Fruit fly (Drosophila melanogaster): ENCODE measurements around the gene Rala.
A peak's percentile ranks its signal among the peaks of the same experiment; 100 is the strongest.

Rala gene

dm6 chrX:3681729-3682482 is 37.5 kb downstream of the Rala start (continued):
- TF ChIP-seq tap (tag; optimal IDR thresholded peaks at IDR 0.05) (peak; percentile 13), Rx (GFP tag; IDR thresholded peaks at IDR 0.05) (no peak), ttk (GFP tag; IDR thresholded peaks at IDR 0.05) (peak; percentile 35; the same call in 1 of the 2 replicates), CG11504 (tag; optimal IDR thresholded peaks at IDR 0.05) (peak; percentile 46), lola (GFP tag; optimal IDR thresholded peaks at IDR 0.05) (peak in 1 of 3 experiments; percentile 14), Hr51 (GFP tag; optimal IDR thresholded peaks at IDR 0.05) (peak in 1 of 2 experiments; percentile 35), Dek (tag; optimal IDR thresholded peaks at IDR 0.05) (no peak), CG2678 (tag; optimal IDR thresholded peaks at IDR 0.05) (peak; percentile 11), D19A (tag; optimal IDR thresholded peaks at IDR 0.05) (peak; percentile 9), CG32772 (GFP tag; IDR thresholded peaks at IDR 0.05) (no peak), prd (optimal IDR thresholded peaks at IDR 0.05) (no peak), prd (GFP tag; IDR thresholded peaks at IDR 0.05) (0 out of 3 replicates have a peak, but pooled peaks have one; percentile 27), fd96Cb (tag; optimal IDR thresholded peaks at IDR 0.05) (peak; percentile 20), Meics (GFP tag; optimal IDR thresholded peaks at IDR 0.05) (peak; percentile 68), pum (GFP tag; optimal IDR thresholded peaks at IDR 0.05) (peak; percentile 7), nom (GFP tag; optimal IDR thresholded peaks at IDR 0.05) (peak; percentile 76), CG1603 (tag; optimal IDR thresholded peaks at IDR 0.05) (peak; percentile 73), Sox100B (GFP tag; optimal IDR thresholded peaks at IDR 0.05) (no peak), CG15073 (GFP tag; optimal IDR thresholded peaks at IDR 0.05) (no peak), CG10209 (GFP tag; optimal IDR thresholded peaks at IDR 0.05) (peak; percentile 18), Hr78 (GFP tag; optimal IDR thresholded peaks at IDR 0.05) (no peak), gem (tag; optimal IDR thresholded peaks at IDR 0.05) (peak; percentile 45), sens (GFP tag) (peak; percentile 73), CG1529 (GFP tag; optimal IDR thresholded peaks at IDR 0.05) (peak; percentile 19), CG14710 (tag; optimal IDR thresholded peaks at IDR 0.05) (peak; percentile 1), CG10979 (tag; optimal IDR thresholded peaks at IDR 0.05) (peak; percentile 43), CG12391 (tag; optimal IDR thresholded peaks at IDR 0.05) (peak; percentile 13), CG4424 (GFP tag; optimal IDR thresholded peaks at IDR 0.05) (peak; percentile 8), CG17359 (tag; optimal IDR thresholded peaks at IDR 0.05) (peak; percentile 26), pzg (GFP tag; optimal IDR thresholded peaks at IDR 0.05) (no peak), CG7357 (GFP tag; IDR thresholded peaks at IDR 0.05) (no peak), lbe (GFP tag; optimal IDR thresholded peaks at IDR 0.05) (peak; percentile 69), CG7786 (GFP tag; optimal IDR thresholded peaks at IDR 0.05) (no peak), mld (GFP tag; IDR thresholded peaks at IDR 0.05; ENCODE audit: partially characterized antibody) (no peak), dpn (GFP tag; optimal IDR thresholded peaks at IDR 0.05) (peak in 1 of 2 experiments; percentile 28), CG7839 (tag; optimal IDR thresholded peaks at IDR 0.05) (peak; percentile 27), corto (GFP tag; optimal IDR thresholded peaks at IDR 0.05) (peak; percentile 5), hkb (optimal IDR thresholded peaks at IDR 0.05) (no peak), hkb (GFP tag; IDR thresholded peaks at IDR 0.05) (no peak), CG8388 (GFP tag; optimal IDR thresholded peaks at IDR 0.05) (peak; percentile 42), phol (tag; optimal IDR thresholded peaks at IDR 0.05) (peak; percentile 52), CG8290 (GFP tag; optimal IDR thresholded peaks at IDR 0.05) (no peak), CG8290 (tag; optimal IDR thresholded peaks at IDR 0.05) (no peak), Blimp-1 (GFP tag; optimal IDR thresholded peaks at IDR 0.05) (peak; percentile 29), CG17361 (GFP tag; IDR thresholded peaks at IDR 0.05) (peak; percentile 27; the same call in 1 of the 3 replicates), CG3838 (GFP tag; optimal IDR thresholded peaks at IDR 0.05) (no peak), sr (GFP tag; IDR thresholded peaks at IDR 0.05) (no peak), Camta (GFP tag; optimal IDR thresholded peaks at IDR 0.05) (no peak)
